Fruit fly (Drosophila melanogaster) whole organism, prepupa: ENCODE results near the gene CG34409.

Experiments used
- CG6792 ChIP-seq: fragments of 200-800 bp; sonication (Bioruptor generic); optimal IDR thresholded peaks from 3 replicates; lab custom pipeline; 2016; ENCODE audit warnings: missing biosample characterization, missing genetic modification characterization
- CG9139 ChIP-seq: fragments of 200-800 bp; sonication (Bioruptor generic); optimal IDR thresholded peaks from 3 replicates; lab custom pipeline; 2017; ENCODE audit warnings: missing biosample characterization, mild to moderate bottlenecking, missing genetic modification characterization
- Eip75B ChIP-seq: fragments of 200-800 bp; sonication (Bioruptor generic); optimal IDR thresholded peaks from 3 replicates; lab custom pipeline; 2016; ENCODE audit warnings: missing biosample characterization, missing genetic modification characterization
- Eip78C ChIP-seq: fragments of 200-800 bp; sonication (Bioruptor generic); peaks from one replicate; lab custom pipeline; 2016; ENCODE audit warnings: missing biosample characterization, missing genetic modification characterization
- acj6 ChIP-seq: fragments of 200-800 bp; sonication (Bioruptor generic); optimal IDR thresholded peaks from 3 replicates; lab custom pipeline; 2016; ENCODE audit warnings: missing biosample characterization, missing genetic modification characterization
- dsx ChIP-seq: fragments of 200-800 bp; optimal IDR thresholded peaks from 3 replicates; lab custom pipeline; 2019; ENCODE audit warnings: missing biosample characterization, mild to moderate bottlenecking, missing genetic modification characterization, moderate library complexity; ENCODE audit not compliant: poor library complexity, severe bottlenecking
- esn ChIP-seq: fragments of 200-800 bp; sonication (Bioruptor generic); optimal IDR thresholded peaks from 2 replicates; lab custom pipeline; 2016; ENCODE audit warnings: missing biosample characterization, mild to moderate bottlenecking, missing genetic modification characterization, moderate library complexity
- fd85E ChIP-seq: fragments of 200-800 bp; sonication (Bioruptor generic); optimal IDR thresholded peaks from 3 replicates; lab custom pipeline; 2016; ENCODE audit warnings: missing biosample characterization, missing genetic modification characterization
- net ChIP-seq: fragments of 200-800 bp; sonication (Bioruptor generic); optimal IDR thresholded peaks from 3 replicates; lab custom pipeline; 2016; ENCODE audit warnings: missing biosample characterization, missing genetic modification characterization
- ss ChIP-seq, 2 experiments: fragments of 200-800 bp; sonication (Bioruptor generic); optimal IDR thresholded peaks; 2 replicates in 1 of 2; 3 replicates in 1 of 2; lab custom pipeline; 2017 to 2018; ENCODE audit warnings: mild to moderate bottlenecking in 2 of 2, missing biosample characterization in 2 of 2, missing genetic modification characterization in 2 of 2, moderate library complexity in 1 of 2

dm6 chr3R:9710886-9711285 lies 35.3 kb downstream of the CG34409 start, which contains the start of the genes trbd and dmt:
- TF ChIP-seq dsx (GFP tag; lab: Kevin White, UChicago) (no peak), net (GFP tag; lab: Kevin White, UChicago) (no peak), Eip78C (GFP tag; lab: Kevin White, UChicago) (no peak), acj6 (GFP tag; lab: Kevin White, UChicago) (no peak), fd85E (no peak), esn (no peak), ss (GFP tag; optimal IDR thresholded peaks at IDR 0.05; lab: Kevin White, UChicago) (no peak), Eip75B (GFP tag; lab: Kevin White, UChicago) (no peak), CG6792 (GFP tag; lab: Kevin White, UChicago) (no peak), CG9139 (GFP tag; lab: Kevin White, UChicago) (no peak)
